Worm (Caenorhabditis elegans) whole organism, late embryonic: ENCODE results near the gene Y54G11A.3.
"Not testable (repeated sequence)": the region's sequence is repeated elsewhere in the genome, so short reads cannot be mapped to it uniquely, and the experiment has no call there.

Source experiments
- ama-1 ChIP-seq: fragments of 150-350 bp; optimal IDR thresholded peaks from 2 replicates; lab custom pipeline; 2014
- dve-1 ChIP-seq: sonication (generic microtip); optimal IDR thresholded peaks from 2 replicates; lab custom pipeline; 2017; ENCODE audit warnings: antibody characterized with exemption, mild to moderate bottlenecking, missing genetic modification characterization, missing compliant biosample characterization
- fkh-10 ChIP-seq: fragments of 150-350 bp; optimal IDR thresholded peaks from 2 replicates; lab custom pipeline; 2014; ENCODE audit warnings: missing biosample characterization, missing genetic modification reagents, missing genetic modification characterization
- nhr-11 ChIP-seq: fragments of 150-350 bp; optimal IDR thresholded peaks from 2 replicates; lab custom pipeline; 2014; ENCODE audit warnings: missing biosample characterization, missing genetic modification characterization
- pag-3 ChIP-seq: sonication (generic microtip); optimal IDR thresholded peaks from 2 replicates; lab custom pipeline; 2016; ENCODE audit warnings: missing compliant biosample characterization, missing genetic modification characterization, borderline replicate concordance
- tbx-2 ChIP-seq: sonication (generic microtip); optimal IDR thresholded peaks from 2 replicates; lab custom pipeline; 2016; ENCODE audit warnings: missing genetic modification characterization, missing compliant biosample characterization

DNA sequence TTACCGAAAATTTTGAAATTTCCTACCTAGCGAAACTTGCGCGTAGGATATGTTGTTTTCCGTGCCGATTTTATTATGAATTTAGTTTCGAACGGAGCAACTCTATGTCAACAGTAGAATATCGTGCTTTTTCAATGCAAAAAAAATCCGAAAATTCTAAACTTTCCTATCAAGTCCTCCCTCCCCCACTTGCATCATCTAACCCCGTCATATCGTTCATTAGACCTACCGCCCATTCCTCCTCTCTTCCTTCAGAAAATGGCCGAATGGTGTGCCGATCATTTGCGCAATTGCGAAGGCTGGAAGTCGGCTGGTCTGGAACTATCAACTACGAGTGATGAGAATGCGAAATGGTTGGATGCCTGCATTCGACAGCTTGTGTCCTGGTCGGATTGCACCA, 20.6 kb downstream of the Y54G11A.3 start, which contains the start of gene Y54G11A.7:
- not testable (repeated sequence) for TF ChIP-seq pag-3 (tag; lab: Kevin White, UChicago); nhr-11; ama-1; tbx-2; fkh-10 (GFP tag; lab: Kevin White, UChicago); dve-1 (tag; lab: Kevin White, UChicago)
